Fruit fly (Drosophila melanogaster): ENCODE measurements around the gene CG11837.
A peak's percentile ranks its signal among the peaks of the same experiment; 100 is the strongest.

CG11837 gene

dm6 chr3R:29094152-29094551, 44.9 kb downstream of the CG11837 start (continued):
- TF ChIP-seq Drgx (GFP tag; IDR thresholded peaks at IDR 0.05) (peak; percentile 60; the same call in 1 of the 2 replicates), ssp (GFP tag; IDR thresholded peaks at IDR 0.05) (no peak)

DNA sequence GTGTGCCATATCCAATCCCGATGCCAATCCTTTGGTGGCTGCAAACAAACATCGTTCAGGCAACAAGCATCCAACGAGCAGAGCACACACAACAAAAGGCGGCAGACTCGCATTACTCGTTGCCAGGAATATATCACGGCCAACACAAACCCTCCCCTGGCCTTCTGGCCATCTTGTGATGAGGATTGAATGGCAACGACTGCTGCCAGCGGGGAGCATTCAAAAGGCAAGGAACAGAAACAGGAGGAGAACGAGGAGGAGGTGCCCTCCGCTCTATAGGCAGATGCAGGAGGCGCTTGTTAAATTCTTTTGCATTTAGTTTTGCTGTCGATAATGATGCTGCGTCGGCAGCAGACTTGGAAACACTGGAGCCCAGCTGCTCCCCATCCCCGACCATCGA, 46.2 kb downstream of the CG11837 start:
- TF ChIP-seq gsb (GFP tag; IDR thresholded peaks at IDR 0.05) (no peak), Ets65A (GFP tag) (peak; percentile 54), bowl (GFP tag; IDR thresholded peaks at IDR 0.05) (no peak)

dm6 chr3R:29096009-29096443, 46.7 kb downstream of the CG11837 start:
- TF ChIP-seq CG3163 (GFP tag; optimal IDR thresholded peaks at IDR 0.05): no peak
- TF ChIP-seq CG10274 (GFP tag; optimal IDR thresholded peaks at IDR 0.05): no peak
- peak; percentile 56 for TF ChIP-seq lbe (GFP tag; optimal IDR thresholded peaks at IDR 0.05)
- TF ChIP-seq bsh (GFP tag; optimal IDR thresholded peaks at IDR 0.05): peak in 1 of 2 experiments; percentile 49
- TF ChIP-seq dmrt99B (tag; optimal IDR thresholded peaks at IDR 0.05): no peak
- TF ChIP-seq Meics (GFP tag; optimal IDR thresholded peaks at IDR 0.05): no peak
- 0 out of 2 replicates have a peak, but pooled peaks have one; percentile 10 for TF ChIP-seq Drgx (GFP tag; IDR thresholded peaks at IDR 0.05)

- TF ChIP-seq Chrac-16 (GFP tag; optimal IDR thresholded peaks at IDR 0.05): no peak
- TF ChIP-seq Med (GFP tag): peak; percentile 60
Observed at dm6 chr3R:29098022-29098421, 48.7 kb downstream of the CG11837 start.

Measured in whole organism, embryonic.